Worm (Caenorhabditis elegans): ENCODE results near the gene C03E10.1.

The C03E10.1 gene

ce11 chrV:11268791-11269190 lies 22.2 kb upstream of the C03E10.1 start, which contains the start of gene str-115:
str-115 (plus strand) TSS chrV:11269091.
- TF ChIP-seq ztf-11 (tag; optimal IDR thresholded peaks at IDR 0.05) (no peak), nfya-1 (tag; optimal IDR thresholded peaks at IDR 0.05; ENCODE audit: insufficient read depth) (no peak), ceh-82 (tag; optimal IDR thresholded peaks at IDR 0.05) (no peak), lin-39 (tag; optimal IDR thresholded peaks at IDR 0.05) (no peak), zag-1 (tag; optimal IDR thresholded peaks at IDR 0.05) (no peak)

- TF ChIP-seq ceh-16 (tag; optimal IDR thresholded peaks at IDR 0.05) (no peak), nhr-12 (tag; optimal IDR thresholded peaks at IDR 0.05) (no peak), lin-15B (tag; optimal IDR thresholded peaks at IDR 0.05) (no peak), nhr-237 (tag; optimal IDR thresholded peaks at IDR 0.05) (no peak), unc-39 (tag; optimal IDR thresholded peaks at IDR 0.05) (no peak), pha-4 (tag; optimal IDR thresholded peaks at IDR 0.05) (no peak), nhr-77 (tag; optimal IDR thresholded peaks at IDR 0.05) (no peak), elt-2 (tag; optimal IDR thresholded peaks at IDR 0.05) (no peak)
Observed at ce11 chrV:11271051-11271450, 19.9 kb upstream of the C03E10.1 start, which contains the start of gene clec-222. clec-222 (plus strand) TSS chrV:11271351.

- no peak for TF ChIP-seq hmg-11 (tag; optimal IDR thresholded peaks at IDR 0.05)
- TF ChIP-seq nhr-67 (tag; optimal IDR thresholded peaks at IDR 0.05) = no peak
- TF ChIP-seq nhr-237 (tag; optimal IDR thresholded peaks at IDR 0.05) = no peak
- no peak for TF ChIP-seq pha-4 (tag; optimal IDR thresholded peaks at IDR 0.05)
- no peak for TF ChIP-seq ceh-16 (tag; optimal IDR thresholded peaks at IDR 0.05)
- TF ChIP-seq lsy-12 (tag; optimal IDR thresholded peaks at IDR 0.05) = no peak
- no peak for TF ChIP-seq ama-1 (optimal IDR thresholded peaks at IDR 0.05)
- TF ChIP-seq fkh-2 (tag; optimal IDR thresholded peaks at IDR 0.05) = no peak
- TF ChIP-seq lin-15B (tag; optimal IDR thresholded peaks at IDR 0.05) = no peak
Observed at ce11 chrV:11272848-11273247, 18.1 kb upstream of the C03E10.1 start, which contains the start of gene clec-223. clec-223 (plus strand) TSS chrV:11273148.

DNA sequence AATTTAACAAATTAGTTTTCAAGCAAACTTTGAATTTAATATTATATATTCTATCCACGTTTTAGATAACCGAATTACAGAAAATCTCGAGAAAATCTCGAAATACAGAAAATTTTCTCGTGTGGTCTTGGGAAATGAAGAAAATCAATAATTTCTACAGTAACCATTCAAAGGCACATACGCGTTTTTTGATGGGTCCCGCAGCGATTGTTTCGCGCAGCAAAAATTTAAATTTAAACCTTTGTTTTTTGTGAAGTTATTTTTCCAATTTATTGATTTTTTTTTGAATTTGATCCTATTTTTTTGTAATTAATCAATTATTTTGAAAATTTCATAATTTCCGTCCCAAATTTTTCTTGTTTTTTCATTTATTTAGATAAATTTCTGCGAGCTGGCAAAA lies 11.4 kb upstream of the C03E10.1 start:
- TF ChIP-seq snpc-4 (tag; optimal IDR thresholded peaks at IDR 0.05) = no peak
- TF ChIP-seq mml-1 (tag; optimal IDR thresholded peaks at IDR 0.05) = no peak
- TF ChIP-seq skn-1 (tag; optimal IDR thresholded peaks at IDR 0.05) = no peak
- TF ChIP-seq unc-62 (GFP tag; optimal IDR thresholded peaks at IDR 0.05) = no peak
- TF ChIP-seq nhr-67 (tag; optimal IDR thresholded peaks at IDR 0.05) = no peak
- no peak for TF ChIP-seq eor-1 (tag; optimal IDR thresholded peaks at IDR 0.05)
- TF ChIP-seq ZK546.5 (tag; optimal IDR thresholded peaks at IDR 0.05) = no peak
- no peak for TF ChIP-seq hmg-11 (tag; optimal IDR thresholded peaks at IDR 0.05)
- no peak for TF ChIP-seq fkh-10 (GFP tag; optimal IDR thresholded peaks at IDR 0.05)
- TF ChIP-seq unc-39 (tag; optimal IDR thresholded peaks at IDR 0.05) = no peak
- no peak for TF ChIP-seq nhr-12 (tag; optimal IDR thresholded peaks at IDR 0.05)
- TF ChIP-seq ztf-4 (tag; optimal IDR thresholded peaks at IDR 0.05) = no peak
- TF ChIP-seq nhr-11 (tag; optimal IDR thresholded peaks at IDR 0.05) = no peak
- TF ChIP-seq fkh-2 (tag; optimal IDR thresholded peaks at IDR 0.05) = no peak

DNA sequence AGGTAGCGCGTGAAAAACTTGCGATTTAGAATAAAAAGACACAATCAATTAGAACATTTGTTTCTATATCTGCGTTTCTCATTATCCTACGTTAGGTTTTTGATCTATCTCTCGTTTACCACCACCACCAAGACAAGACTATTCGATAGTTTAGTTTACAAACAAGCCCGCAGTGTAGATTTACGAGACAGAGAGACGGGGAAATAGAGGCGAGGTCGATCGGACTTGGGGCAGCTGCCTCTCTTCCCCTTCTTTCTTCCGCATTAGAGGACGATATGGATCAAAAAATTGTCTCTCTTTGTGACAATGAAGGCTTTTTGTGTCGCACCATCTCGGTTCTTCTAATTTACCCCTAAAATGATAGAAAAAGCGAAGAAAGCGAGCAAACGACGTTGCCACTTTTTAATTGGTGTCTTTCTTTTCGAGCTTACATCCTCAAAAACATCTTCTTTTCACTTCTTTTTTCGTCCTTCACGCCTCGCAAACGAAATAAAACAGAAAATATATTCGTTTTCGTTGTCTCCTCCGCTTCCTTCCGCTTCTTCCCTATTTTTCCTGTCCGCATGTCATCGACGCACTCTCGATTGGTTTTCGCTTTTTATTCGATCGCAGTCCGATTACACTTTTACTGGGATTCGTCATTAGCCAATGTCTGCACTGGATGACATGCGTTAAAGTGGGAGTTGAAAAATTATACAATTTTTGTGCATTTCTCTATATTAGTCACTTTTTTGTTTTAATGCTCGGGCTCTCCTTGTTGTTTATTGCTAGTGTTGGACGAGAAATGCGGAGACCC lies 9.4 kb upstream of the C03E10.1 start:
- TF ChIP-seq lin-39 (tag; optimal IDR thresholded peaks at IDR 0.05) (no peak), lsy-12 (tag; optimal IDR thresholded peaks at IDR 0.05) (no peak), R02D3.7 (tag; optimal IDR thresholded peaks at IDR 0.05) (peak; percentile 28), ama-1 (optimal IDR thresholded peaks at IDR 0.05) (no peak), nhr-25 (tag; optimal IDR thresholded peaks at IDR 0.05) (peak; percentile 45), ceh-28 (tag; optimal IDR thresholded peaks at IDR 0.05) (peak; percentile 49), nhr-23 (tag; optimal IDR thresholded peaks at IDR 0.05) (peak; percentile 33), pha-4 (tag; optimal IDR thresholded peaks at IDR 0.05) (peak; percentile 39), mml-1 (tag; optimal IDR thresholded peaks at IDR 0.05) (no peak), hmg-11 (tag; optimal IDR thresholded peaks at IDR 0.05) (peak; percentile 20)

- TF ChIP-seq nfya-1 (tag; optimal IDR thresholded peaks at IDR 0.05; ENCODE audit: insufficient read depth) (no peak), sea-2 (GFP tag; optimal IDR thresholded peaks at IDR 0.05) (no peak), egl-27 (tag; optimal IDR thresholded peaks at IDR 0.05) (no peak), elt-3 (tag; optimal IDR thresholded peaks at IDR 0.05) (no peak), egl-5 (tag; optimal IDR thresholded peaks at IDR 0.05) (no peak), aly-2 (tag; optimal IDR thresholded peaks at IDR 0.05) (no peak), ceh-16 (tag; optimal IDR thresholded peaks at IDR 0.05) (no peak), ztf-4 (tag; optimal IDR thresholded peaks at IDR 0.05) (no peak)
Observed at ce11 chrV:11282272-11282671, 8.7 kb upstream of the C03E10.1 start, which contains the start of gene gly-20. gly-20 (plus strand) TSS chrV:11282572.

Data from whole organism, L3 larva.